Fruit fly (Drosophila melanogaster): ENCODE data around the gene Cad96Ca.

Gene Cad96Ca

dm6 chr3R:25208767-25209075 lies 638 bp upstream of the Cad96Ca start:
- no peak for TF ChIP-seq CG10348 (GFP tag; IDR thresholded peaks at IDR 0.05)
- TF ChIP-seq CG15710 (tag; optimal IDR thresholded peaks at IDR 0.05) = no peak
- TF ChIP-seq Ets98B (GFP tag; IDR thresholded peaks at IDR 0.05) = no peak
- no peak for TF ChIP-seq Pif1B (GFP tag; optimal IDR thresholded peaks at IDR 0.05)

- TF ChIP-seq CG32121 (GFP tag; IDR thresholded peaks at IDR 0.05) (peak; percentile 89), CG13204 (GFP tag; optimal IDR thresholded peaks at IDR 0.05) (peak; percentile 69), CG8159 (tag; optimal IDR thresholded peaks at IDR 0.05) (peak; percentile 88), Snoo (tag; optimal IDR thresholded peaks at IDR 0.05) (peak; percentile 49), CG15710 (tag; optimal IDR thresholded peaks at IDR 0.05) (peak; percentile 88), CG4496 (GFP tag; IDR thresholded peaks at IDR 0.05) (peak; percentile 89), CG14655 (GFP tag; optimal IDR thresholded peaks at IDR 0.05) (peak; percentile 90), CG12605 (GFP tag; IDR thresholded peaks at IDR 0.05) (no peak; the same call in 1 of the 2 replicates), CG10348 (GFP tag; IDR thresholded peaks at IDR 0.05) (no peak), CG34367 (tag; optimal IDR thresholded peaks at IDR 0.05) (peak; percentile 85), CG8301 (tag; optimal IDR thresholded peaks at IDR 0.05) (peak; percentile 87), gl (tag; optimal IDR thresholded peaks at IDR 0.05) (peak; percentile 70), fd96Ca (GFP tag; IDR thresholded peaks at IDR 0.05) (peak; percentile 77; the same call in 2 of the 3 replicates), Ets98B (GFP tag; IDR thresholded peaks at IDR 0.05) (peak; percentile 86), CG9948 (tag; optimal IDR thresholded peaks at IDR 0.05) (peak; percentile 86), Pif1B (GFP tag; optimal IDR thresholded peaks at IDR 0.05) (peak; percentile 80), CG17806 (tag; optimal IDR thresholded peaks at IDR 0.05) (peak; percentile 86), D1 (tag; optimal IDR thresholded peaks at IDR 0.05) (peak; percentile 4), rn (GFP tag; IDR thresholded peaks at IDR 0.05) (peak; percentile 11; the same call in 1 of the 2 replicates), Pif1A (GFP tag; optimal IDR thresholded peaks at IDR 0.05) (peak; percentile 82), EcR (GFP tag; optimal IDR thresholded peaks at IDR 0.05) (no peak)
Observed at dm6 chr3R:25207405-25208003, 579 bp downstream of the Cad96Ca start.

- TF ChIP-seq Snoo (tag; optimal IDR thresholded peaks at IDR 0.05) (peak; percentile 1), CG13204 (GFP tag; optimal IDR thresholded peaks at IDR 0.05) (peak; percentile 68), CG4496 (GFP tag; IDR thresholded peaks at IDR 0.05) (0 out of 3 replicates have a peak, but pooled peaks have one; percentile 15), rn (GFP tag; IDR thresholded peaks at IDR 0.05) (no peak), fd96Ca (GFP tag; IDR thresholded peaks at IDR 0.05) (peak; percentile 21; the same call in 1 of the 3 replicates), EcR (GFP tag; optimal IDR thresholded peaks at IDR 0.05) (peak; percentile 95), Pif1A (GFP tag; optimal IDR thresholded peaks at IDR 0.05) (no peak)
Observed at dm6 chr3R:25205413-25205977, 2.6 kb downstream of the Cad96Ca start.

dm6 chr3R:25199321-25199868 lies 8.7 kb downstream of the Cad96Ca start, which contains the start of gene CG13654:
CG13654 (plus strand) TSS chr3R:25199818.
- TF ChIP-seq CG8159 (tag; optimal IDR thresholded peaks at IDR 0.05) (peak; percentile 39), CG34367 (tag; optimal IDR thresholded peaks at IDR 0.05) (no peak)

- TF ChIP-seq CG8159 (tag; optimal IDR thresholded peaks at IDR 0.05) (no peak), Pif1B (GFP tag; optimal IDR thresholded peaks at IDR 0.05) (no peak), Ets98B (GFP tag; IDR thresholded peaks at IDR 0.05) (no peak), CG32121 (GFP tag; IDR thresholded peaks at IDR 0.05) (no peak), CG10348 (GFP tag; IDR thresholded peaks at IDR 0.05) (no peak), CG15710 (tag; optimal IDR thresholded peaks at IDR 0.05) (no peak), CG34367 (tag; optimal IDR thresholded peaks at IDR 0.05) (no peak), CG13204 (GFP tag; optimal IDR thresholded peaks at IDR 0.05) (no peak), fd96Ca (GFP tag; IDR thresholded peaks at IDR 0.05) (no peak), CG9948 (tag; optimal IDR thresholded peaks at IDR 0.05) (no peak), CG12605 (GFP tag; IDR thresholded peaks at IDR 0.05) (no peak), Pif1A (GFP tag; optimal IDR thresholded peaks at IDR 0.05) (no peak), CG14655 (GFP tag; optimal IDR thresholded peaks at IDR 0.05) (no peak)
Observed at dm6 chr3R:25194723-25195577, 13.1 kb downstream of the Cad96Ca start, which contains the start of gene CG13653. CG13653 (plus strand) TSS chr3R:25195527.

- TF ChIP-seq Snoo (tag; optimal IDR thresholded peaks at IDR 0.05) (no peak), CG4496 (GFP tag; IDR thresholded peaks at IDR 0.05) (peak; percentile 15; the same call in 1 of the 3 replicates), D1 (tag; optimal IDR thresholded peaks at IDR 0.05) (peak; percentile 26)
Observed at dm6 chr3R:25193726-25194204, 14.3 kb downstream of the Cad96Ca start, which contains the start of gene lobo. lobo (minus strand) TSS chr3R:25193776.

Data from whole organism, pupa.